Worm (Caenorhabditis elegans) whole organism, late embryonic: ENCODE data around the gene F08G12.1.

Source experiments
- F13H6.1 ChIP-seq: sonication (generic microtip); optimal IDR thresholded peaks from 2 replicates; lab custom pipeline; 2016; ENCODE audit warnings: missing genetic modification characterization, missing compliant biosample characterization
- fkh-10 ChIP-seq: fragments of 150-350 bp; optimal IDR thresholded peaks from 2 replicates; lab custom pipeline; 2014; ENCODE audit warnings: missing biosample characterization, missing genetic modification reagents, missing genetic modification characterization
- pqm-1 ChIP-seq: sonication (generic microtip); optimal IDR thresholded peaks from 2 replicates; lab custom pipeline; 2016; ENCODE audit warnings: missing genetic modification characterization, missing compliant biosample characterization
- unc-55 ChIP-seq: sonication (generic microtip); optimal IDR thresholded peaks from 2 replicates; lab custom pipeline; 2017; ENCODE audit warnings: missing biosample characterization, missing genetic modification reagents, missing genetic modification characterization

ce11 chrX:11310285-11310838, 4.7 kb upstream of the F08G12.1 start, which contains the start of gene F08G12.5:
- TF ChIP-seq fkh-10 (no peak), pqm-1 (tag; lab: Kevin White, UChicago) (no peak), F13H6.1 (no peak), unc-55 (GFP tag; lab: Kevin White, UChicago) (no peak)
